Fruit fly (Drosophila melanogaster): ENCODE measurements around the gene CG11109.
A peak's percentile ranks its signal among the peaks of the same experiment; 100 is the strongest.

The CG11109 gene

dm6 chr3L:22822544-22823175, 49.3 kb upstream of the CG11109 start (continued):
- TF ChIP-seq phol (tag; optimal IDR thresholded peaks at IDR 0.05) = no peak
- TF ChIP-seq mirr (GFP tag; optimal IDR thresholded peaks at IDR 0.05) = peak; percentile 64
- TF ChIP-seq nom (GFP tag; optimal IDR thresholded peaks at IDR 0.05) = peak; percentile 99
- TF ChIP-seq Nf-YC (tag; optimal IDR thresholded peaks at IDR 0.05) = peak; percentile 4
- peak; percentile 89 for TF ChIP-seq corto (GFP tag; optimal IDR thresholded peaks at IDR 0.05)
- TF ChIP-seq CG7963 (GFP tag; IDR thresholded peaks at IDR 0.05; ENCODE audit: partially characterized antibody) = no peak
- TF ChIP-seq kay (GFP tag; optimal IDR thresholded peaks at IDR 0.05) = peak; percentile 57
- TF ChIP-seq ewg (GFP tag; optimal IDR thresholded peaks at IDR 0.05) = no peak
- no peak for TF ChIP-seq Ets97D (GFP tag; optimal IDR thresholded peaks at IDR 0.05)
- TF ChIP-seq CG3995 (GFP tag; optimal IDR thresholded peaks at IDR 0.05) = peak; percentile 34
- TF ChIP-seq CG12769 (tag; optimal IDR thresholded peaks at IDR 0.05) = peak; percentile 28
- peak; percentile 18 for TF ChIP-seq CG17359 (tag; optimal IDR thresholded peaks at IDR 0.05)
- TF ChIP-seq Trl (optimal IDR thresholded peaks at IDR 0.05) = peak; percentile 87 to 97
- TF ChIP-seq Trl (GFP tag; optimal IDR thresholded peaks at IDR 0.05) = peak; percentile 33
- no peak for TF ChIP-seq CG7928 (GFP tag; optimal IDR thresholded peaks at IDR 0.05)
- TF ChIP-seq Hr78 (GFP tag; optimal IDR thresholded peaks at IDR 0.05) = no peak
- no peak for TF ChIP-seq gsb-n (tag; optimal IDR thresholded peaks at IDR 0.05)
- TF ChIP-seq run (tag; optimal IDR thresholded peaks at IDR 0.05) = no peak
- TF ChIP-seq Atf3 (GFP tag; optimal IDR thresholded peaks at IDR 0.05) = no peak
- TF ChIP-seq CG32532 (GFP tag; IDR thresholded peaks at IDR 0.05) = peak; percentile 59; the same call in 1 of the 2 replicates
- TF ChIP-seq Bgb (GFP tag; IDR thresholded peaks at IDR 0.05; ENCODE audit: partially characterized antibody) = no peak; the same call in 1 of the 2 replicates
- TF ChIP-seq CG15011 (GFP tag; optimal IDR thresholded peaks at IDR 0.05) = no peak
- peak; percentile 15 for TF ChIP-seq CG3281 (GFP tag; optimal IDR thresholded peaks at IDR 0.05)
- peak; percentile 96 for TF ChIP-seq Drgx (GFP tag; IDR thresholded peaks at IDR 0.05)
- no peak for TF ChIP-seq tgo (GFP tag; IDR thresholded peaks at IDR 0.05)
- TF ChIP-seq lbe (GFP tag; optimal IDR thresholded peaks at IDR 0.05) = peak; percentile 95
- TF ChIP-seq caup (GFP tag; optimal IDR thresholded peaks at IDR 0.05; ENCODE audit: severe bottlenecking) = peak; percentile 28
- no peak for TF ChIP-seq HLH4C (GFP tag; IDR thresholded peaks at IDR 0.05; ENCODE audit: partially characterized antibody)
- peak; percentile 22; the same call in 1 of the 2 replicates for TF ChIP-seq sob (GFP tag; IDR thresholded peaks at IDR 0.05)
- TF ChIP-seq CG34376 (GFP tag; optimal IDR thresholded peaks at IDR 0.05) = peak; percentile 25
- peak; percentile 18 for TF ChIP-seq scrt (GFP tag; optimal IDR thresholded peaks at IDR 0.05)
- peak; percentile 27 for TF ChIP-seq CG10543 (GFP tag; optimal IDR thresholded peaks at IDR 0.05)
- no peak for TF ChIP-seq otp (GFP tag; IDR thresholded peaks at IDR 0.05)
- peak; percentile 42 for TF ChIP-seq gro (GFP tag; optimal IDR thresholded peaks at IDR 0.05)
- peak; percentile 48 for TF ChIP-seq lab (GFP tag; optimal IDR thresholded peaks at IDR 0.05)
- peak in 1 of 2 experiments; percentile 52 for TF ChIP-seq Pdp1 (GFP tag; optimal IDR thresholded peaks at IDR 0.05)
- TF ChIP-seq Sin3A (optimal IDR thresholded peaks at IDR 0.05) = no peak
- TF ChIP-seq lilli (GFP tag; optimal IDR thresholded peaks at IDR 0.05) = no peak
- TF ChIP-seq CG7357 (GFP tag; IDR thresholded peaks at IDR 0.05) = peak; percentile 71
- no peak for TF ChIP-seq nau (GFP tag; optimal IDR thresholded peaks at IDR 0.05)
- TF ChIP-seq YL-1 (GFP tag; optimal IDR thresholded peaks at IDR 0.05) = peak; percentile 10
- TF ChIP-seq Bteb2 (GFP tag; optimal IDR thresholded peaks at IDR 0.05) = no peak
- no peak for TF ChIP-seq CG2120 (GFP tag; optimal IDR thresholded peaks at IDR 0.05)
- no peak for TF ChIP-seq CG8359 (GFP tag; optimal IDR thresholded peaks at IDR 0.05; ENCODE audit: borderline replicate concordance)
- peak; percentile 38 for TF ChIP-seq yki (optimal IDR thresholded peaks at IDR 0.05)
- peak; percentile 17; the same call in 1 of the 2 replicates for TF ChIP-seq stc (GFP tag; IDR thresholded peaks at IDR 0.05)
- TF ChIP-seq rib (GFP tag; IDR thresholded peaks at IDR 0.05) = peak; percentile 86
- no peak for TF ChIP-seq CrebB (tag; optimal IDR thresholded peaks at IDR 0.05)
- peak; percentile 51 for TF ChIP-seq B-H2 (GFP tag; optimal IDR thresholded peaks at IDR 0.05)

Measured in whole organism, embryonic.